Fruit fly (Drosophila melanogaster) whole organism, embryonic: ENCODE data around the gene TTLL1A.

Source experiments
- ATbp ChIP-seq: fragments of 200-800 bp; sonication (Bioruptor generic); optimal IDR thresholded peaks from 2 replicates; lab custom pipeline; 2017; ENCODE audit warnings: missing biosample characterization, mild to moderate bottlenecking, missing genetic modification characterization, missing genetic modification reagents
- Blimp-1 ChIP-seq: fragments of 200-800 bp; sonication (Bioruptor generic); optimal IDR thresholded peaks from 3 replicates; lab custom pipeline; 2018; ENCODE audit warnings: missing biosample characterization, missing genetic modification characterization, mild to moderate bottlenecking, moderate library complexity, missing genetic modification reagents
- CG10267 ChIP-seq: fragments of 200-800 bp; sonication (Bioruptor generic); optimal IDR thresholded peaks from 2 replicates; lab custom pipeline; 2018; ENCODE audit warnings: missing biosample characterization, mild to moderate bottlenecking, missing genetic modification characterization, moderate library complexity
- CG10979 ChIP-seq: fragments of 200-800 bp; sonication (Bioruptor generic); optimal IDR thresholded peaks from 2 replicates; lab custom pipeline; 2018; ENCODE audit warnings: missing biosample characterization, mild to moderate bottlenecking, missing genetic modification characterization, moderate library complexity
- CG11560 ChIP-seq: fragments of 200-800 bp; sonication (Bioruptor generic); IDR thresholded peaks from 3 replicates; pipeline ENCODE4 v1.3.6; 2022; ENCODE audit warnings: missing biosample characterization, missing genetic modification characterization
- CG12104 ChIP-seq: fragments of 200-800 bp; sonication (Bioruptor generic); optimal IDR thresholded peaks from 3 replicates; lab custom pipeline; 2016; ENCODE audit warnings: missing biosample characterization, missing genetic modification characterization
- CG1233 ChIP-seq: fragments of 200-800 bp; sonication (Bioruptor generic); optimal IDR thresholded peaks from 4 replicates; lab custom pipeline; 2018; ENCODE audit warnings: missing biosample characterization, mild to moderate bottlenecking, missing genetic modification characterization
- CG12391 ChIP-seq: fragments of 200-800 bp; sonication (Bioruptor generic); optimal IDR thresholded peaks from 3 replicates; lab custom pipeline; 2018; ENCODE audit warnings: missing biosample characterization, mild to moderate bottlenecking, missing genetic modification characterization, moderate library complexity
- CG15011 ChIP-seq: fragments of 200-800 bp; sonication (Bioruptor generic); optimal IDR thresholded peaks from 3 replicates; lab custom pipeline; 2018; ENCODE audit warnings: missing biosample characterization, mild to moderate bottlenecking, missing genetic modification characterization
- CG17359 ChIP-seq: fragments of 200-800 bp; sonication (Bioruptor generic); optimal IDR thresholded peaks from 3 replicates; lab custom pipeline; 2018; ENCODE audit warnings: missing biosample characterization, mild to moderate bottlenecking, missing genetic modification characterization, moderate library complexity
- CG17361 ChIP-seq: fragments of 200-800 bp; sonication (Bioruptor generic); IDR thresholded peaks from 3 replicates; pipeline ENCODE4 v1.3.6; 2022; ENCODE audit warnings: missing biosample characterization, missing genetic modification characterization
- CG2129 ChIP-seq: fragments of 200-800 bp; sonication (Bioruptor generic); IDR thresholded peaks from 2 replicates; pipeline ENCODE4 v1.3.6; 2022; ENCODE audit warnings: missing biosample characterization, missing genetic modification characterization; ENCODE audit not compliant: partially characterized antibody
- CG2678 ChIP-seq: fragments of 200-800 bp; sonication (Bioruptor generic); optimal IDR thresholded peaks from 3 replicates; lab custom pipeline; 2019; ENCODE audit warnings: missing biosample characterization, mild to moderate bottlenecking, missing genetic modification characterization, moderate library complexity
- CG2712 ChIP-seq: fragments of 200-800 bp; optimal IDR thresholded peaks from 3 replicates; lab custom pipeline; 2019; ENCODE audit warnings: missing biosample characterization, mild to moderate bottlenecking, missing genetic modification characterization, moderate library complexity
- CG32532 ChIP-seq: fragments of 200-800 bp; sonication (Bioruptor generic); IDR thresholded peaks from 2 replicates; pipeline ENCODE4 v1.3.6; 2022; ENCODE audit warnings: missing biosample characterization, missing genetic modification characterization
- CG32767 ChIP-seq: fragments of 200-800 bp; sonication (Bioruptor generic); IDR thresholded peaks from 2 replicates; pipeline ENCODE4 v1.3.6; 2022; ENCODE audit warnings: missing biosample characterization, missing genetic modification characterization
- CG4424 ChIP-seq: fragments of 200-800 bp; sonication (Bioruptor generic); optimal IDR thresholded peaks from 3 replicates; lab custom pipeline; 2016; ENCODE audit warnings: missing biosample characterization, missing genetic modification characterization
- CG6272 ChIP-seq: fragments of 200-800 bp; sonication (Bioruptor generic); IDR thresholded peaks from 2 replicates; pipeline ENCODE4 v1.3.6; 2022; ENCODE audit warnings: missing biosample characterization, missing genetic modification characterization
- CG6813 ChIP-seq: fragments of 200-800 bp; sonication (Bioruptor generic); optimal IDR thresholded peaks from 2 replicates; lab custom pipeline; 2017; ENCODE audit warnings: missing biosample characterization, missing genetic modification characterization, mild to moderate bottlenecking, moderate library complexity, missing genetic modification reagents
- CG6854 ChIP-seq: fragments of 200-800 bp; sonication (Bioruptor generic); optimal IDR thresholded peaks from 3 replicates; lab custom pipeline; 2017; ENCODE audit warnings: missing biosample characterization, mild to moderate bottlenecking, missing genetic modification characterization
- CG8388 ChIP-seq: fragments of 200-800 bp; sonication (Bioruptor generic); optimal IDR thresholded peaks from 2 replicates; lab custom pipeline; 2019; ENCODE audit warnings: missing biosample characterization, mild to moderate bottlenecking, missing genetic modification characterization, moderate library complexity
- Camta ChIP-seq: fragments of 200-800 bp; sonication (Bioruptor generic); optimal IDR thresholded peaks from 2 replicates; lab custom pipeline; 2016; ENCODE audit warnings: missing biosample characterization, missing genetic modification characterization
- D19A ChIP-seq: fragments of 200-800 bp; optimal IDR thresholded peaks from 3 replicates; lab custom pipeline; 2019; ENCODE audit warnings: missing biosample characterization, mild to moderate bottlenecking, missing genetic modification characterization, moderate library complexity
- Deaf1 ChIP-seq: fragments of 200-800 bp; optimal IDR thresholded peaks from 3 replicates; lab custom pipeline; 2019; ENCODE audit warnings: missing biosample characterization, mild to moderate bottlenecking, missing genetic modification characterization, moderate library complexity
- Dip3 ChIP-seq: fragments of 200-800 bp; sonication (Bioruptor generic); optimal IDR thresholded peaks from 3 replicates; lab custom pipeline; 2016; ENCODE audit warnings: missing biosample characterization, missing genetic modification characterization
- H15 ChIP-seq: fragments of 200-800 bp; sonication (Bioruptor generic); IDR thresholded peaks from 3 replicates; pipeline ENCODE4 v1.3.6; 2022; ENCODE audit warnings: missing biosample characterization, missing genetic modification characterization
- HLH54F ChIP-seq: fragments of 200-800 bp; sonication (Bioruptor generic); optimal IDR thresholded peaks from 3 replicates; lab custom pipeline; 2016; ENCODE audit warnings: missing biosample characterization, missing genetic modification characterization
- Hr78 ChIP-seq, 2 experiments: fragments of 200-800 bp in 1 of 2; fragments of >200 bp in 1 of 2; sonication (Bioruptor generic) in 1 of 2; optimal IDR thresholded peaks; 2 replicates each; lab custom pipeline; 2017 to 2019; ENCODE audit warnings: missing biosample characterization in 2 of 2, missing genetic modification characterization in 2 of 2, mild to moderate bottlenecking in 1 of 2, moderate library complexity in 1 of 2
- Lim3 ChIP-seq: fragments of 200-800 bp; sonication (Bioruptor generic); IDR thresholded peaks from 2 replicates; pipeline ENCODE4 v1.3.6; 2022; ENCODE audit warnings: missing biosample characterization, missing genetic modification characterization
- Rx ChIP-seq: fragments of 200-800 bp; sonication (Bioruptor generic); IDR thresholded peaks from 2 replicates; pipeline ENCODE4 v1.3.6; 2022; ENCODE audit warnings: missing biosample characterization, missing genetic modification characterization
- Xrp1 ChIP-seq: fragments of 200-800 bp; sonication (Bioruptor generic); IDR thresholded peaks from 2 replicates; pipeline ENCODE4 v1.3.6; 2022; ENCODE audit warnings: missing biosample characterization, missing genetic modification characterization
- aop ChIP-seq: fragments of 200-800 bp; sonication (Bioruptor generic); IDR thresholded peaks from 2 replicates; pipeline ENCODE4 v1.3.6; 2022; ENCODE audit warnings: missing biosample characterization, missing genetic modification characterization
- ara ChIP-seq: fragments of 200-800 bp; sonication (Bioruptor generic); IDR thresholded peaks from 2 replicates; pipeline ENCODE4 v1.3.6; 2022; ENCODE audit warnings: missing biosample characterization, missing genetic modification characterization
- bsh ChIP-seq, 2 experiments: fragments of 200-800 bp; sonication (Bioruptor generic); optimal IDR thresholded peaks; 2 replicates each; lab custom pipeline; 2017 to 2018; ENCODE audit warnings: mild to moderate bottlenecking in 2 of 2, missing biosample characterization in 2 of 2, missing genetic modification characterization in 2 of 2, moderate library complexity in 1 of 2
- chn ChIP-seq: fragments of 200-800 bp; sonication (Bioruptor generic); optimal IDR thresholded peaks from 2 replicates; lab custom pipeline; 2016; ENCODE audit warnings: missing biosample characterization, missing genetic modification characterization
- dati ChIP-seq: fragments of 200-800 bp; sonication (Bioruptor generic); IDR thresholded peaks from 2 replicates; pipeline ENCODE4 v1.3.6; 2022; ENCODE audit warnings: missing biosample characterization, missing genetic modification characterization
- gem ChIP-seq: fragments of 200-800 bp; sonication (Bioruptor generic); optimal IDR thresholded peaks from 2 replicates; lab custom pipeline; 2019; ENCODE audit warnings: missing biosample characterization, mild to moderate bottlenecking, missing genetic modification characterization, moderate library complexity
- grn ChIP-seq: fragments of 200-800 bp; sonication (Bioruptor generic); optimal IDR thresholded peaks from 3 replicates; lab custom pipeline; 2017; ENCODE audit warnings: missing biosample characterization, missing genetic modification characterization
- gsb-n ChIP-seq: fragments of 200-800 bp; sonication (Bioruptor generic); optimal IDR thresholded peaks from 3 replicates; lab custom pipeline; 2018; ENCODE audit warnings: missing biosample characterization, mild to moderate bottlenecking, missing genetic modification characterization
- hkb ChIP-seq, 2 experiments: fragments of 200-800 bp in 1 of 2; fragments of >200 bp in 1 of 2; sonication (Bioruptor generic) in 1 of 2; IDR thresholded peaks in 1 of 2; optimal IDR thresholded peaks in 1 of 2; 2 replicates each; pipeline versions ENCODE4 v1.3.6 to Lab custom; 2017 to 2022; ENCODE audit warnings: missing biosample characterization in 1 of 2, missing genetic modification characterization in 1 of 2
- lab ChIP-seq: fragments of 200-800 bp; sonication (Bioruptor generic); optimal IDR thresholded peaks from 3 replicates; lab custom pipeline; 2017; ENCODE audit warnings: missing biosample characterization, missing genetic modification characterization, mild to moderate bottlenecking, moderate library complexity, missing genetic modification reagents
- lmd ChIP-seq: fragments of 200-800 bp; sonication (Bioruptor generic); IDR thresholded peaks from 2 replicates; pipeline ENCODE4 v1.3.6; 2022; ENCODE audit warnings: missing biosample characterization, missing genetic modification characterization
- nmo ChIP-seq: fragments of 200-800 bp; sonication (Bioruptor generic); optimal IDR thresholded peaks from 2 replicates; lab custom pipeline; 2018; ENCODE audit warnings: missing biosample characterization, mild to moderate bottlenecking, missing genetic modification characterization, moderate library complexity
- pfk ChIP-seq: fragments of 200-800 bp; sonication (Bioruptor generic); optimal IDR thresholded peaks from 2 replicates; lab custom pipeline; 2018; ENCODE audit warnings: missing biosample characterization, mild to moderate bottlenecking, missing genetic modification characterization, moderate library complexity
- ro ChIP-seq: fragments of 200-800 bp; sonication (Bioruptor generic); IDR thresholded peaks from 2 replicates; pipeline ENCODE4 v1.3.6; 2022; ENCODE audit warnings: missing biosample characterization, missing genetic modification characterization
- sisA ChIP-seq: fragments of 200-800 bp; sonication (Bioruptor generic); IDR thresholded peaks from 2 replicates; pipeline ENCODE4 v1.3.6; 2022; ENCODE audit warnings: missing biosample characterization, missing genetic modification characterization
- ssp ChIP-seq: fragments of 200-800 bp; sonication (Bioruptor generic); IDR thresholded peaks from 2 replicates; pipeline ENCODE4 v1.3.6; 2022; ENCODE audit warnings: missing biosample characterization, missing genetic modification characterization
- tap ChIP-seq: fragments of 200-800 bp; optimal IDR thresholded peaks from 3 replicates; lab custom pipeline; 2019; ENCODE audit warnings: missing biosample characterization, mild to moderate bottlenecking, missing genetic modification characterization, moderate library complexity
- ttk ChIP-seq: fragments of 200-800 bp; sonication (Bioruptor generic); IDR thresholded peaks from 2 replicates; pipeline ENCODE4 v2.1.2; 2022; ENCODE audit warnings: missing biosample characterization, missing genetic modification characterization
- vfl ChIP-seq: fragments of 200-800 bp; sonication (Bioruptor generic); optimal IDR thresholded peaks from 2 replicates; lab custom pipeline; 2016; ENCODE audit warnings: missing biosample characterization, missing genetic modification characterization

TTLL1A gene

DNA sequence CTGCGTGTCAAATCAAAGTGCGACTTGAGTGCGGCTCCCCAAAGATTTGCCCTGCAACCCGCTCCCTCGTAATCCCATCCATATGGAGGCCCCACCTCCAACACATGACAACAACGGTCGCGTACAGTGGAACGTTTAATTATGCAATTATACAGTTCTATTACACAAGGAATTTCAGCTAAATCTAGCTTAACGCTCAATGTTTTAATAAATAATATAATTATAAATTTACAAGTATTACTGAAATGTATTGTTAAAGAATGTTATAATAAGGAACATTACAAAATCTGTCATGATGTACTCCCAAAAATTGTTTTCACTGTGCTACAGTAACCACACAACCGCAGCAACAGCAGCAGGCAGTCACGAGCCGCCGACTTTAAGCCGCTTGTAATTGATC, 28.3 kb downstream of the TTLL1A start (continued):
- TF ChIP-seq D19A (tag; lab: Kevin White, UChicago) (peak; percentile 42), CG6854 (GFP tag; lab: Kevin White, UChicago) (no peak), Deaf1 (tag; lab: Kevin White, UChicago) (no peak), pfk (GFP tag; lab: Kevin White, UChicago) (no peak), ro (GFP tag; lab: Robert Waterston, UW) (no peak), lmd (GFP tag; lab: Robert Waterston, UW) (peak; percentile 17; the same call in 1 of the 2 replicates), Lim3 (GFP tag; lab: Robert Waterston, UW) (no peak), CG17359 (tag; lab: Kevin White, UChicago) (peak; percentile 61), CG10979 (peak; percentile 51), bsh (GFP tag; optimal IDR thresholded peaks at IDR 0.05; lab: Kevin White, UChicago) (peak in 1 of 2 experiments; percentile 40), gsb-n (tag; lab: Kevin White, UChicago) (peak; percentile 40), HLH54F (GFP tag; lab: Kevin White, UChicago) (no peak), CG12391 (tag; lab: Kevin White, UChicago) (peak; percentile 21), lab (GFP tag; lab: Kevin White, UChicago) (peak; percentile 11), nmo (peak; percentile 32), gem (tag; lab: Kevin White, UChicago) (peak; percentile 52), sisA (GFP tag; lab: Robert Waterston, UW) (peak; percentile 50; the same call in 1 of the 2 replicates), dati (GFP tag; lab: Robert Waterston, UW) (no peak), CG1233 (GFP tag; lab: Kevin White, UChicago) (no peak), H15 (GFP tag; lab: Robert Waterston, UW) (0 out of 3 replicates have a peak, but pooled peaks have one; percentile 40), CG6272 (GFP tag; lab: Robert Waterston, UW) (no peak), ara (GFP tag; lab: Robert Waterston, UW) (peak; percentile 49; the same call in 1 of the 2 replicates), Rx (GFP tag; lab: Robert Waterston, UW) (peak; percentile 46; the same call in 1 of the 2 replicates), CG17361 (GFP tag; lab: Robert Waterston, UW) (0 out of 3 replicates have a peak, but pooled peaks have one; percentile 45), hkb (optimal IDR thresholded peaks at IDR 0.05; lab: Kevin White, UChicago) (no peak), hkb (GFP tag; IDR thresholded peaks at IDR 0.05; lab: Robert Waterston, UW) (0 out of 2 replicates have a peak, but pooled peaks have one; percentile 24), CG4424 (GFP tag; lab: Kevin White, UChicago) (peak; percentile 5), CG15011 (GFP tag; lab: Kevin White, UChicago) (no peak), CG2712 (tag; lab: Kevin White, UChicago) (peak; percentile 58), CG10267 (tag; lab: Kevin White, UChicago) (peak; percentile 18), vfl (no peak), ATbp (GFP tag; lab: Kevin White, UChicago) (peak; percentile 12), ttk (GFP tag; lab: Robert Waterston, UW) (peak; percentile 58), ssp (0 out of 2 replicates have a peak, but pooled peaks have one; percentile 16), grn (GFP tag; lab: Kevin White, UChicago) (no peak), CG12104 (GFP tag; lab: Kevin White, UChicago) (no peak), CG6813 (GFP tag; lab: Kevin White, UChicago) (no peak), CG32532 (GFP tag; lab: Robert Waterston, UW) (no peak), Hr78 (GFP tag; optimal IDR thresholded peaks at IDR 0.05; lab: Kevin White, UChicago) (peak in 1 of 2 experiments; percentile 5), CG2129 (GFP tag; lab: Robert Waterston, UW) (no peak), tap (tag; lab: Kevin White, UChicago) (no peak), Camta (no peak), CG8388 (peak; percentile 39), Blimp-1 (peak; percentile 32), chn (GFP tag; lab: Kevin White, UChicago) (no peak), Dip3 (no peak), CG11560 (no peak), CG2678 (tag; lab: Kevin White, UChicago) (peak; percentile 35), CG32767 (GFP tag; lab: Robert Waterston, UW) (no peak), aop (GFP tag; lab: Robert Waterston, UW) (no peak), Xrp1 (GFP tag; lab: Robert Waterston, UW) (peak; percentile 69)
